Fruit fly (Drosophila melanogaster) whole organism, embryonic: ENCODE measurements around the gene sunn.

Experiments
- Abd-B ChIP-seq: fragments of 200-800 bp; sonication (Bioruptor generic); optimal IDR thresholded peaks from 2 replicates; lab custom pipeline; 2018; ENCODE audit warnings: missing biosample characterization, mild to moderate bottlenecking, missing genetic modification characterization, moderate library complexity
- Bgb ChIP-seq: fragments of 200-800 bp; sonication (Bioruptor generic); IDR thresholded peaks from 2 replicates; pipeline ENCODE4 v1.3.6; 2022; ENCODE audit warnings: missing biosample characterization, missing genetic modification characterization; ENCODE audit not compliant: partially characterized antibody
- CG10267 ChIP-seq: fragments of 200-800 bp; sonication (Bioruptor generic); optimal IDR thresholded peaks from 2 replicates; lab custom pipeline; 2018; ENCODE audit warnings: missing biosample characterization, mild to moderate bottlenecking, missing genetic modification characterization, moderate library complexity
- CG11695 ChIP-seq: fragments of 200-800 bp; sonication (Bioruptor generic); IDR thresholded peaks from 3 replicates; pipeline ENCODE4 v1.3.6; 2022; ENCODE audit warnings: missing biosample characterization, missing genetic modification characterization
- CG12659 ChIP-seq: fragments of 200-800 bp; sonication (Bioruptor generic); optimal IDR thresholded peaks from 3 replicates; lab custom pipeline; 2017; ENCODE audit warnings: mild to moderate bottlenecking, missing biosample characterization, missing genetic modification reagents, missing genetic modification characterization
- CG13287 ChIP-seq: fragments of 200-800 bp; sonication (Bioruptor generic); IDR thresholded peaks from 2 replicates; pipeline ENCODE4 v1.3.6; 2022; ENCODE audit warnings: missing biosample characterization, missing genetic modification characterization; ENCODE audit not compliant: partially characterized antibody
- CG13894 ChIP-seq: fragments of 200-800 bp; sonication (Bioruptor generic); optimal IDR thresholded peaks from 3 replicates; lab custom pipeline; 2018; ENCODE audit warnings: missing biosample characterization, mild to moderate bottlenecking, missing genetic modification characterization, moderate library complexity
- CG14710 ChIP-seq: fragments of 200-800 bp; sonication (Bioruptor generic); optimal IDR thresholded peaks from 3 replicates; lab custom pipeline; 2019; ENCODE audit warnings: missing biosample characterization, mild to moderate bottlenecking, missing genetic modification characterization, moderate library complexity
- CG1603 ChIP-seq: fragments of 200-800 bp; sonication (Bioruptor generic); optimal IDR thresholded peaks from 2 replicates; lab custom pipeline; 2019; ENCODE audit warnings: missing biosample characterization, mild to moderate bottlenecking, missing genetic modification characterization, moderate library complexity
- CG2199 ChIP-seq: fragments of 200-800 bp; sonication (Bioruptor generic); IDR thresholded peaks from 3 replicates; pipeline ENCODE4 v1.3.6; 2022; ENCODE audit warnings: missing biosample characterization, missing genetic modification characterization
- CG30403 ChIP-seq: fragments of 200-800 bp; sonication (Bioruptor generic); optimal IDR thresholded peaks from 3 replicates; lab custom pipeline; 2016; ENCODE audit warnings: missing biosample characterization, missing genetic modification characterization
- CG3163 ChIP-seq: fragments of 200-800 bp; sonication (Bioruptor generic); optimal IDR thresholded peaks from 3 replicates; lab custom pipeline; 2016; ENCODE audit warnings: missing biosample characterization, missing genetic modification characterization
- CG3847 ChIP-seq: fragments of 200-800 bp; sonication (Bioruptor generic); IDR thresholded peaks from 2 replicates; pipeline ENCODE4 v1.3.6; 2022; ENCODE audit warnings: missing biosample characterization, missing genetic modification characterization
- CG6272 ChIP-seq: fragments of 200-800 bp; sonication (Bioruptor generic); IDR thresholded peaks from 2 replicates; pipeline ENCODE4 v1.3.6; 2022; ENCODE audit warnings: missing biosample characterization, missing genetic modification characterization
- CG9727 ChIP-seq: fragments of 200-800 bp; sonication (Bioruptor generic); optimal IDR thresholded peaks from 3 replicates; lab custom pipeline; 2017; ENCODE audit warnings: missing biosample characterization, mild to moderate bottlenecking, missing genetic modification characterization
- CG9797 ChIP-seq: fragments of 200-800 bp; sonication (Bioruptor generic); optimal IDR thresholded peaks from 3 replicates; lab custom pipeline; 2018; ENCODE audit warnings: missing biosample characterization, mild to moderate bottlenecking, missing genetic modification characterization
- CHES-1-like ChIP-seq: fragments of 200-800 bp; sonication (Bioruptor generic); optimal IDR thresholded peaks from 2 replicates; lab custom pipeline; 2016; ENCODE audit warnings: missing biosample characterization, missing genetic modification characterization
- CoRest ChIP-seq: fragments of 200-800 bp; sonication (Bioruptor generic); optimal IDR thresholded peaks from 3 replicates; lab custom pipeline; 2018; ENCODE audit warnings: missing biosample characterization, mild to moderate bottlenecking, missing genetic modification characterization, moderate library complexity
- Dad ChIP-seq: fragments of 200-800 bp; sonication (Bioruptor generic); optimal IDR thresholded peaks from 3 replicates; lab custom pipeline; 2016; ENCODE audit warnings: missing biosample characterization, missing genetic modification characterization
- Fer1 ChIP-seq: fragments of 200-800 bp; sonication (Bioruptor generic); optimal IDR thresholded peaks from 2 replicates; lab custom pipeline; 2017; ENCODE audit warnings: missing biosample characterization, mild to moderate bottlenecking, missing genetic modification characterization
- HLHmδ ChIP-seq: fragments of 200-800 bp; sonication (Bioruptor generic); optimal IDR thresholded peaks from 2 replicates; lab custom pipeline; 2018; ENCODE audit warnings: missing biosample characterization, mild to moderate bottlenecking, missing genetic modification characterization, moderate library complexity
- Hmr ChIP-seq: fragments of 200-800 bp; sonication (Bioruptor generic); optimal IDR thresholded peaks from 3 replicates; lab custom pipeline; 2017; ENCODE audit warnings: mild to moderate bottlenecking, missing biosample characterization, missing genetic modification reagents, missing genetic modification characterization
- Lhr ChIP-seq: fragments of 200-800 bp; sonication (Bioruptor generic); optimal IDR thresholded peaks from 3 replicates; lab custom pipeline; 2017; ENCODE audit warnings: mild to moderate bottlenecking, missing biosample characterization, missing genetic modification reagents, missing genetic modification characterization
- MESR4 ChIP-seq: fragments of 200-800 bp; sonication (Bioruptor generic); optimal IDR thresholded peaks from 2 replicates; lab custom pipeline; 2018; ENCODE audit warnings: missing biosample characterization, mild to moderate bottlenecking, missing genetic modification characterization, moderate library complexity
- Mad ChIP-seq: fragments of 200-800 bp; sonication (Bioruptor generic); optimal IDR thresholded peaks from 2 replicates; lab custom pipeline; 2016; ENCODE audit warnings: missing biosample characterization, missing genetic modification characterization
- Mes4 ChIP-seq: fragments of 200-800 bp; sonication (Bioruptor generic); optimal IDR thresholded peaks from 2 replicates; lab custom pipeline; 2016; ENCODE audit warnings: missing biosample characterization, missing genetic modification characterization
- Optix ChIP-seq: fragments of 200-800 bp; sonication (Bioruptor generic); IDR thresholded peaks from 3 replicates; pipeline ENCODE4 v1.3.6; 2022; ENCODE audit warnings: missing biosample characterization, missing genetic modification characterization
- Poxn ChIP-seq: fragments of 200-800 bp; sonication (Bioruptor generic); IDR thresholded peaks from 2 replicates; pipeline ENCODE4 v1.3.6; 2022; ENCODE audit warnings: missing biosample characterization, missing genetic modification characterization
- Ravus ChIP-seq: fragments of 200-800 bp; sonication (Bioruptor generic); IDR thresholded peaks from 2 replicates; pipeline ENCODE4 v1.3.6; 2022; ENCODE audit warnings: missing biosample characterization, missing genetic modification characterization
- Rfx ChIP-seq: fragments of 200-800 bp; sonication (Bioruptor generic); IDR thresholded peaks from 2 replicates; pipeline ENCODE4 v1.3.6; 2022; ENCODE audit warnings: missing biosample characterization, missing genetic modification characterization
- YL-1 ChIP-seq: fragments of 200-800 bp; sonication (Bioruptor generic); optimal IDR thresholded peaks from 3 replicates; lab custom pipeline; 2017; ENCODE audit warnings: missing biosample characterization, mild to moderate bottlenecking, missing genetic modification characterization
- crc ChIP-seq: fragments of 200-800 bp; sonication (Bioruptor generic); optimal IDR thresholded peaks from 2 replicates; lab custom pipeline; 2016; ENCODE audit warnings: missing biosample characterization, missing genetic modification characterization
- cwo ChIP-seq: fragments of 200-800 bp; sonication (Bioruptor generic); optimal IDR thresholded peaks from 3 replicates; lab custom pipeline; 2017; ENCODE audit warnings: missing biosample characterization, missing genetic modification characterization, mild to moderate bottlenecking, moderate library complexity, missing genetic modification reagents
- grau ChIP-seq: fragments of 200-800 bp; optimal IDR thresholded peaks from 3 replicates; lab custom pipeline; 2019; ENCODE audit warnings: missing biosample characterization, mild to moderate bottlenecking, missing genetic modification characterization, moderate library complexity
- insv ChIP-seq, 2 experiments: fragments of 200-800 bp; sonication (Bioruptor generic); optimal IDR thresholded peaks; 3 replicates each; lab custom pipeline; 2016 to 2018; ENCODE audit warnings: missing biosample characterization in 2 of 2, missing genetic modification characterization in 2 of 2
- knrl ChIP-seq: fragments of 200-800 bp; sonication (Bioruptor generic); IDR thresholded peaks from 3 replicates; pipeline ENCODE4 v1.3.6; 2022; ENCODE audit warnings: missing biosample characterization, missing genetic modification characterization; ENCODE audit not compliant: partially characterized antibody
- lab ChIP-seq: fragments of 200-800 bp; sonication (Bioruptor generic); optimal IDR thresholded peaks from 3 replicates; lab custom pipeline; 2017; ENCODE audit warnings: missing biosample characterization, missing genetic modification characterization, mild to moderate bottlenecking, moderate library complexity, missing genetic modification reagents
- mirr ChIP-seq: fragments of 200-800 bp; sonication (Bioruptor generic); optimal IDR thresholded peaks from 3 replicates; lab custom pipeline; 2018; ENCODE audit warnings: missing biosample characterization, mild to moderate bottlenecking, missing genetic modification characterization
- pnt ChIP-seq: fragments of 200-800 bp; sonication (Bioruptor generic); optimal IDR thresholded peaks from 3 replicates; lab custom pipeline; 2016; ENCODE audit warnings: missing biosample characterization, missing genetic modification characterization
- pzg ChIP-seq: fragments of 200-800 bp; sonication (Bioruptor generic); optimal IDR thresholded peaks from 3 replicates; lab custom pipeline; 2018; ENCODE audit warnings: missing biosample characterization, mild to moderate bottlenecking, missing genetic modification characterization, moderate library complexity
- row ChIP-seq: fragments of 200-800 bp; sonication (Bioruptor generic); IDR thresholded peaks from 3 replicates; pipeline ENCODE4 v1.3.6; 2022; ENCODE audit warnings: missing biosample characterization, missing genetic modification characterization
- run ChIP-seq: fragments of 200-800 bp; sonication (Bioruptor generic); optimal IDR thresholded peaks from 3 replicates; lab custom pipeline; 2018; ENCODE audit warnings: missing biosample characterization, mild to moderate bottlenecking, missing genetic modification characterization
- sens ChIP-seq: fragments of 200-800 bp; sonication (Bioruptor generic); peaks from one replicate; lab custom pipeline; 2016; ENCODE audit warnings: missing biosample characterization, missing genetic modification characterization
- shn ChIP-seq: fragments of 200-800 bp; sonication (Bioruptor generic); optimal IDR thresholded peaks from 3 replicates; lab custom pipeline; 2016; ENCODE audit warnings: missing biosample characterization, missing genetic modification characterization
- sna ChIP-seq: fragments of 200-800 bp; sonication (Bioruptor generic); IDR thresholded peaks from 2 replicates; pipeline ENCODE4 v1.3.6; 2022; ENCODE audit warnings: missing biosample characterization, missing genetic modification characterization; ENCODE audit not compliant: partially characterized antibody
- ssp ChIP-seq: fragments of 200-800 bp; sonication (Bioruptor generic); IDR thresholded peaks from 2 replicates; pipeline ENCODE4 v1.3.6; 2022; ENCODE audit warnings: missing biosample characterization, missing genetic modification characterization
- unpg ChIP-seq: fragments of 200-800 bp; sonication (Bioruptor generic); optimal IDR thresholded peaks from 3 replicates; lab custom pipeline; 2018; ENCODE audit warnings: missing biosample characterization, mild to moderate bottlenecking, missing genetic modification characterization, moderate library complexity
- vvl ChIP-seq: fragments of 200-800 bp; sonication (Bioruptor generic); IDR thresholded peaks from 2 replicates; pipeline ENCODE4 v1.3.6; 2022; ENCODE audit warnings: missing biosample characterization, missing genetic modification characterization
- zen2 ChIP-seq: fragments of 200-800 bp; sonication (Bioruptor generic); IDR thresholded peaks from 3 replicates; pipeline ENCODE4 v1.3.6; 2022; ENCODE audit warnings: missing biosample characterization, missing genetic modification characterization; ENCODE audit not compliant: partially characterized antibody

Gene sunn

DNA sequence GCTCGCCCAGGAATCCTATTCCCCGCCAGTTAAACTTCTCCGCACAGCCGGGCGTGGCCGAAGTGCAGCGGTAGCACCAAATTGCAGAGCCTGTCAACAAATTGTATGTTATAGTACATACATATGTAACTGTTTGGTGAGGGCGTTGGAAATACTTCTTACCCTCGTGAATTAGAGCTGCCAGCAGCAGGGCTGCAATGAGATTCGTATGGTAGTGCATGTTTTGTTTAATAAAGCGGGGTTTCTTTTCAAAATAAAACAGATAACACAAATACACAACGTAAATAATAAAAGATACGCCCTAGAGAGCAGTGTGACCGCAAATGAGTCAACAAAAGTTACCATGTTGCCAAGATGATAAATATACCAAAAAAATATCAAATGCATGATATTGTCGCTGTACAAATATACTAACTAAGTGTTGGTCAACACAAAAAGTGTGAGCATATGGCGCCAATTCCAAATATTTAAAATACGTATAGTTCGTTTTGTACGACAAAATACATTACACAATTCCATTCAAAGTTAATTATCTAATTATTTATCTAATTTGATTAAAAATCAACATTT lies 17.0 kb upstream of the sunn start, which contains the start of gene crim (continued):
- no peak for TF ChIP-seq CG9727 (GFP tag; lab: Kevin White, UChicago)
- no peak for TF ChIP-seq CG3163 (GFP tag; lab: Kevin White, UChicago)
- TF ChIP-seq Hmr (GFP tag; lab: Kevin White, UChicago), result peak; percentile 49
- peak; percentile 12 for TF ChIP-seq run (tag; lab: Kevin White, UChicago)
- TF ChIP-seq CG11695, result no peak
- TF ChIP-seq Bgb (GFP tag; lab: Robert Waterston, UW), result peak; percentile 30; the same call in 1 of the 2 replicates
- TF ChIP-seq grau (tag; lab: Kevin White, UChicago), result peak; percentile 2
- TF ChIP-seq row (GFP tag; lab: Robert Waterston, UW), result peak; percentile 12; the same call in 1 of the 3 replicates
- no peak for TF ChIP-seq mirr (GFP tag; lab: Kevin White, UChicago)
- TF ChIP-seq CG10267 (tag; lab: Kevin White, UChicago), result peak; percentile 97
- TF ChIP-seq CG14710 (tag; lab: Kevin White, UChicago), result peak; percentile 62
- 0 out of 2 replicates have a peak, but pooled peaks have one; percentile 39 for TF ChIP-seq CG3847
- TF ChIP-seq MESR4, result peak; percentile 88
- TF ChIP-seq Dad (GFP tag; lab: Kevin White, UChicago), result no peak
- TF ChIP-seq YL-1 (GFP tag; lab: Kevin White, UChicago), result peak; percentile 87
- TF ChIP-seq CG13894 (tag; lab: Kevin White, UChicago), result no peak
- no peak for TF ChIP-seq Abd-B (GFP tag; lab: Kevin White, UChicago)
- no peak for TF ChIP-seq CHES-1-like (GFP tag; lab: Kevin White, UChicago)
- TF ChIP-seq CG1603 (tag; lab: Kevin White, UChicago), result peak; percentile 62
- peak; percentile 12 for TF ChIP-seq CG30403 (GFP tag; lab: Kevin White, UChicago)
- peak; percentile 25 for TF ChIP-seq sens (GFP tag; lab: Kevin White, UChicago)
- peak; percentile 15 for TF ChIP-seq CG12659 (GFP tag; lab: Kevin White, UChicago)
- no peak for TF ChIP-seq sna
- peak; percentile 40; the same call in 1 of the 3 replicates for TF ChIP-seq knrl
- no peak for TF ChIP-seq Mad
- TF ChIP-seq ssp (GFP tag; lab: Robert Waterston, UW), result no peak
- TF ChIP-seq unpg (GFP tag; lab: Kevin White, UChicago), result peak; percentile 3
- TF ChIP-seq Fer1 (GFP tag; lab: Kevin White, UChicago), result peak; percentile 10
- TF ChIP-seq insv (GFP tag; optimal IDR thresholded peaks at IDR 0.05; lab: Kevin White, UChicago), result peak in 1 of 2 experiments; percentile 0
- TF ChIP-seq pnt (GFP tag; lab: Kevin White, UChicago), result no peak
- no peak for TF ChIP-seq Optix (GFP tag; lab: Robert Waterston, UW)
- TF ChIP-seq Lhr (GFP tag; lab: Kevin White, UChicago), result peak; percentile 52
- TF ChIP-seq HLHmδ, result no peak
- TF ChIP-seq CG13287 (GFP tag; lab: Robert Waterston, UW), result peak; percentile 50; the same call in 1 of the 2 replicates
- TF ChIP-seq Ravus (GFP tag; lab: Robert Waterston, UW), result no peak
- no peak for TF ChIP-seq shn (GFP tag; lab: Kevin White, UChicago)
- no peak for TF ChIP-seq crc (GFP tag; lab: Kevin White, UChicago)
- no peak for TF ChIP-seq lab
- no peak for TF ChIP-seq Mes4 (GFP tag; lab: Kevin White, UChicago)
- no peak for TF ChIP-seq Rfx (GFP tag; lab: Robert Waterston, UW)
- no peak for TF ChIP-seq Poxn (GFP tag; lab: Robert Waterston, UW)
- peak; percentile 17 for TF ChIP-seq CoRest (tag; lab: Kevin White, UChicago)
- no peak for TF ChIP-seq CG6272
- no peak for TF ChIP-seq CG2199 (GFP tag; lab: Robert Waterston, UW)
- no peak for TF ChIP-seq cwo
- peak; percentile 96 for TF ChIP-seq pzg (GFP tag; lab: Kevin White, UChicago)
- no peak for TF ChIP-seq zen2 (GFP tag; lab: Robert Waterston, UW)
- peak; percentile 93 for TF ChIP-seq CG9797 (GFP tag; lab: Kevin White, UChicago)
- TF ChIP-seq vvl, result 0 out of 2 replicates have a peak, but pooled peaks have one; percentile 18
